Worm (Caenorhabditis elegans): ENCODE results near the gene nuo-4.
A peak's percentile ranks its signal among the peaks of the same experiment; 100 is the strongest.

Gene nuo-4

DNA sequence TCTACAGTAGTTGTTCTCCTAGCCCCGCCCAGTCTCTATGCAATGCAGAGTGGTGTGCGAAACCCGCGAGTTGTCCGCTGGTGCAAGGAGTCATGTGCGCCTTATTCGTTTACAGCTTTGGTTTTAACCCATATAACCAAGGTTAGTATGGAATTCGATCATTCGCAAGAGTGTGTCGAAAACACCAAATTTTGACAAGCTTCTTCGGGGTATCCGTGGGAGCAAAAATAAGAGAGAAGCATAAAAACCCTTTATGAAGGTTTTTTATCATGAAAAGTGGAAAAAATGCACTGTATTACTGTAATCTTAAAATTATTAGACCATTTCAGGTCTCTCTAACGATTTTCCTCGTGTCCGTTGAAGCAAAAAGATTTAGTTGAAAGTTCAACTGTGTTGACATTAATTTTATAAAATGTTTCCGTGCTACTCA is 16.4 kb downstream of the nuo-4 start:
- no peak for TF ChIP-seq nhr-129 (tag; optimal IDR thresholded peaks at IDR 0.05)
- no peak for TF ChIP-seq unc-62 (GFP tag; optimal IDR thresholded peaks at IDR 0.05)
- peak; percentile 64 for TF ChIP-seq sma-3 (GFP tag; optimal IDR thresholded peaks at IDR 0.05)
- no peak for TF ChIP-seq alr-1 (tag; optimal IDR thresholded peaks at IDR 0.05)
- TF ChIP-seq nhr-12 (tag; optimal IDR thresholded peaks at IDR 0.05): no peak
- TF ChIP-seq nhr-23 (tag; optimal IDR thresholded peaks at IDR 0.05): no peak
- TF ChIP-seq F13H6.1 (tag; optimal IDR thresholded peaks at IDR 0.05): peak; percentile 4
- TF ChIP-seq ama-1 (optimal IDR thresholded peaks at IDR 0.05): peak; percentile 76
- TF ChIP-seq crh-2 (tag; optimal IDR thresholded peaks at IDR 0.05): peak; percentile 34
- TF ChIP-seq sma-9 (GFP tag; optimal IDR thresholded peaks at IDR 0.05): peak; percentile 25
- TF ChIP-seq sma-9 (tag; optimal IDR thresholded peaks at IDR 0.05): no peak
- peak; percentile 36 to 45 for TF ChIP-seq lsy-2 (tag; optimal IDR thresholded peaks at IDR 0.05)
- TF ChIP-seq egl-27 (tag; optimal IDR thresholded peaks at IDR 0.05): peak; percentile 25
- peak; percentile 64 for TF ChIP-seq gmeb-1 (tag; optimal IDR thresholded peaks at IDR 0.05)
- peak; percentile 3 for TF ChIP-seq nhr-25 (tag; optimal IDR thresholded peaks at IDR 0.05)
- TF ChIP-seq snpc-4 (tag; optimal IDR thresholded peaks at IDR 0.05): peak; percentile 95
- peak; percentile 10 for TF ChIP-seq nhr-21 (tag; optimal IDR thresholded peaks at IDR 0.05)

DNA sequence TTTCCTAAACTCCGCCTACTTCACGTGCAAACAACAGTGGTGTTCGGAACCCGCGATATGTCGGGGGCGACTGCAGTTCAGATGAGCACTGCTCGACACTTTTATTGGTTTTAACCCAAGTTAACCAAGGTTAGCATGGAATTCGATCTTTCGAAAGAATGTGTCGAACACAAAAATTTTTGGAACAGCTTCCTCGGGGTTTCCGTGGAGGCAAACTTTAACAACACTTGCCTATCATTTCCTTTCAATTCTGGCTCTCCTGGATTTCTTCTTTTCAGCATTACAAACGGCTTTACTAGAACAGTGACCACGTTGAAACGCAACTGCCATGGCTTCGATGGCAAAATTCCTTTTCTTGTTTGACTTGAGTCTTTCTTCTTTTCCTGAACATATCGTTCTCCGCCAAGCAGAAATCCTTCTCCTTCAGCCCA is 17.3 kb downstream of the nuo-4 start:
- no peak for TF ChIP-seq ceh-16 (tag; optimal IDR thresholded peaks at IDR 0.05)
- no peak for TF ChIP-seq aly-2 (tag; optimal IDR thresholded peaks at IDR 0.05)
- TF ChIP-seq ztf-4 (tag; optimal IDR thresholded peaks at IDR 0.05): no peak
- TF ChIP-seq sma-3 (GFP tag; optimal IDR thresholded peaks at IDR 0.05): peak; percentile 31
- TF ChIP-seq fos-1 (tag; optimal IDR thresholded peaks at IDR 0.05): peak; percentile 25
- no peak for TF ChIP-seq elt-1 (tag; optimal IDR thresholded peaks at IDR 0.05)
- TF ChIP-seq peb-1 (tag; optimal IDR thresholded peaks at IDR 0.05): no peak
- no peak for TF ChIP-seq ztf-11 (tag; optimal IDR thresholded peaks at IDR 0.05)
- peak; percentile 25 for TF ChIP-seq nhr-21 (tag; optimal IDR thresholded peaks at IDR 0.05)
- no peak for TF ChIP-seq zag-1 (tag; optimal IDR thresholded peaks at IDR 0.05)
- TF ChIP-seq sem-4 (tag; optimal IDR thresholded peaks at IDR 0.05): no peak
- TF ChIP-seq nhr-23 (tag; optimal IDR thresholded peaks at IDR 0.05): no peak
- TF ChIP-seq dmd-4 (tag; optimal IDR thresholded peaks at IDR 0.05): no peak
- TF ChIP-seq unc-39 (tag; optimal IDR thresholded peaks at IDR 0.05): no peak
- TF ChIP-seq lin-39 (tag; optimal IDR thresholded peaks at IDR 0.05): no peak
- TF ChIP-seq nhr-6 (tag; optimal IDR thresholded peaks at IDR 0.05): no peak
- TF ChIP-seq mab-5 (tag; optimal IDR thresholded peaks at IDR 0.05): no peak
- peak; percentile 91 for TF ChIP-seq ama-1 (optimal IDR thresholded peaks at IDR 0.05)
- no peak for TF ChIP-seq nhr-237 (tag; optimal IDR thresholded peaks at IDR 0.05)
- TF ChIP-seq unc-55 (GFP tag; optimal IDR thresholded peaks at IDR 0.05): no peak
- TF ChIP-seq ceh-82 (tag; optimal IDR thresholded peaks at IDR 0.05): no peak
- TF ChIP-seq C34F6.9 (tag; optimal IDR thresholded peaks at IDR 0.05): no peak
- TF ChIP-seq Y55F3AM.14 (GFP tag; optimal IDR thresholded peaks at IDR 0.05): no peak
- TF ChIP-seq nhr-129 (tag; optimal IDR thresholded peaks at IDR 0.05): peak; percentile 26
- no peak for TF ChIP-seq nhr-11 (tag; optimal IDR thresholded peaks at IDR 0.05)
- peak; percentile 70 for TF ChIP-seq egl-27 (tag; optimal IDR thresholded peaks at IDR 0.05)
- TF ChIP-seq skn-1 (tag; optimal IDR thresholded peaks at IDR 0.05): no peak
- TF ChIP-seq R02D3.7 (tag; optimal IDR thresholded peaks at IDR 0.05): no peak
- peak; percentile 38 for TF ChIP-seq nhr-10 (tag; optimal IDR thresholded peaks at IDR 0.05)
- peak; percentile 12 to 58 for TF ChIP-seq lsy-2 (tag; optimal IDR thresholded peaks at IDR 0.05)
- TF ChIP-seq lin-13 (GFP tag; optimal IDR thresholded peaks at IDR 0.05): no peak
- peak; percentile 77 for TF ChIP-seq sma-9 (GFP tag; optimal IDR thresholded peaks at IDR 0.05)
- TF ChIP-seq sma-9 (tag; optimal IDR thresholded peaks at IDR 0.05): no peak
- TF ChIP-seq mbf-1 (tag; optimal IDR thresholded peaks at IDR 0.05): no peak
- no peak for TF ChIP-seq unc-62 (GFP tag; optimal IDR thresholded peaks at IDR 0.05)
- TF ChIP-seq mdl-1 (tag; optimal IDR thresholded peaks at IDR 0.05): peak in 1 of 2 experiments; percentile 47
- TF ChIP-seq crh-2 (tag; optimal IDR thresholded peaks at IDR 0.05): peak; percentile 56
- TF ChIP-seq gmeb-1 (tag; optimal IDR thresholded peaks at IDR 0.05): peak; percentile 72
- no peak for TF ChIP-seq nhr-12 (tag; optimal IDR thresholded peaks at IDR 0.05)
- TF ChIP-seq blmp-1 (tag; optimal IDR thresholded peaks at IDR 0.05; ENCODE audit: insufficient read depth): no peak
- no peak for TF ChIP-seq elt-3 (tag; optimal IDR thresholded peaks at IDR 0.05)
- peak; percentile 97 for TF ChIP-seq snpc-4 (tag; optimal IDR thresholded peaks at IDR 0.05)
- TF ChIP-seq nhr-77 (tag; optimal IDR thresholded peaks at IDR 0.05): no peak
- no peak for TF ChIP-seq ZK546.5 (tag; optimal IDR thresholded peaks at IDR 0.05)
- TF ChIP-seq ztf-1 (GFP tag; conservative IDR thresholded peaks at IDR 0.05): no peak
- no peak for TF ChIP-seq lin-11 (tag; optimal IDR thresholded peaks at IDR 0.05)
- no peak for TF ChIP-seq alr-1 (tag; optimal IDR thresholded peaks at IDR 0.05)
- peak; percentile 39 for TF ChIP-seq F13H6.1 (tag; optimal IDR thresholded peaks at IDR 0.05)
- no peak for TF ChIP-seq nhr-25 (tag; optimal IDR thresholded peaks at IDR 0.05)

All from whole organism, L2 larva.